Worm (Caenorhabditis elegans) whole organism, mixed stage, embryonic: ENCODE measurements around the gene srg-6.

ENCODE experiments used
- bed-3 ChIP-seq: fragments of 200-800 bp; sonication (Bioruptor generic); optimal IDR thresholded peaks from 3 replicates; lab custom pipeline; 2018; ENCODE audit warnings: mild to moderate bottlenecking, missing genetic modification characterization, moderate library complexity, missing compliant biosample characterization
- blmp-1 ChIP-seq: fragments of 150-350 bp; optimal IDR thresholded peaks from 2 replicates; lab custom pipeline; 2014; ENCODE audit warnings: missing biosample characterization, missing genetic modification characterization
- ceh-39 ChIP-seq: fragments of 150-350 bp; optimal IDR thresholded peaks from 2 replicates; lab custom pipeline; 2014; ENCODE audit warnings: missing biosample characterization, missing genetic modification characterization
- ceh-43 ChIP-seq: fragments of 200-800 bp; sonication (Bioruptor generic); optimal IDR thresholded peaks from 2 replicates; lab custom pipeline; 2018; ENCODE audit warnings: mild to moderate bottlenecking, missing genetic modification characterization, moderate library complexity, missing compliant biosample characterization
- ceh-83 ChIP-seq: fragments of 200-800 bp; sonication (Bioruptor generic); optimal IDR thresholded peaks from 2 replicates; lab custom pipeline; 2018; ENCODE audit warnings: mild to moderate bottlenecking, missing genetic modification characterization, missing compliant biosample characterization
- ces-1 ChIP-seq: fragments of 150-350 bp; optimal IDR thresholded peaks from 2 replicates; lab custom pipeline; 2014; ENCODE audit warnings: missing biosample characterization, missing genetic modification reagents, missing genetic modification characterization
- cnd-1 ChIP-seq: fragments of 200-800 bp; sonication (Bioruptor generic); optimal IDR thresholded peaks from 2 replicates; lab custom pipeline; 2018; ENCODE audit warnings: mild to moderate bottlenecking, missing genetic modification characterization, missing compliant biosample characterization
- elt-3 ChIP-seq: fragments of 150-350 bp; optimal IDR thresholded peaks from 2 replicates; lab custom pipeline; 2014; ENCODE audit warnings: missing biosample characterization, missing genetic modification characterization
- flh-1 ChIP-seq: fragments of 200-800 bp; sonication (Bioruptor generic); optimal IDR thresholded peaks from 2 replicates; lab custom pipeline; 2018; ENCODE audit warnings: mild to moderate bottlenecking, missing genetic modification characterization, moderate library complexity, missing compliant biosample characterization
- hlh-1 ChIP-seq: fragments of 150-350 bp; optimal IDR thresholded peaks from 2 replicates; lab custom pipeline; 2014; ENCODE audit warnings: missing biosample characterization, missing genetic modification reagents, missing genetic modification characterization
- lin-13 ChIP-seq: fragments of 150-350 bp; optimal IDR thresholded peaks from 2 replicates; lab custom pipeline; 2014; ENCODE audit warnings: missing biosample characterization, missing genetic modification characterization
- lin-32 ChIP-seq: fragments of 200-800 bp; sonication (Bioruptor generic); optimal IDR thresholded peaks from 2 replicates; lab custom pipeline; 2018; ENCODE audit warnings: mild to moderate bottlenecking, missing genetic modification characterization, missing compliant biosample characterization
- lsy-2 ChIP-seq: fragments of 150-350 bp; optimal IDR thresholded peaks from 2 replicates; lab custom pipeline; 2014; ENCODE audit warnings: missing biosample characterization, missing genetic modification characterization
- mab-5 ChIP-seq: fragments of 150-350 bp; optimal IDR thresholded peaks from 2 replicates; lab custom pipeline; 2014; ENCODE audit warnings: missing biosample characterization, missing genetic modification characterization
- mep-1 ChIP-seq: fragments of 150-350 bp; optimal IDR thresholded peaks from 2 replicates; lab custom pipeline; 2017; ENCODE audit warnings: missing biosample characterization, missing genetic modification reagents, missing genetic modification characterization, inconsistent platforms
- nhr-2 ChIP-seq: fragments of 150-350 bp; optimal IDR thresholded peaks from 2 replicates; lab custom pipeline; 2014; ENCODE audit warnings: missing biosample characterization, missing genetic modification characterization
- nhr-28 ChIP-seq: fragments of 150-350 bp; optimal IDR thresholded peaks from 2 replicates; lab custom pipeline; 2014; ENCODE audit warnings: missing biosample characterization, missing genetic modification characterization
- pha-4 ChIP-seq: fragments of 150-350 bp; optimal IDR thresholded peaks from 2 replicates; lab custom pipeline; 2018; ENCODE audit warnings: missing biosample characterization, missing genetic modification reagents, missing genetic modification characterization
- sem-2 ChIP-seq: fragments of 200-800 bp; sonication (Bioruptor generic); optimal IDR thresholded peaks from 2 replicates; lab custom pipeline; 2018; ENCODE audit warnings: mild to moderate bottlenecking, missing genetic modification characterization, missing compliant biosample characterization
- snpc-4 ChIP-seq: fragments of 150-350 bp; optimal IDR thresholded peaks from 2 replicates; lab custom pipeline; 2014; ENCODE audit warnings: missing biosample characterization, missing genetic modification characterization
- sptf-1 ChIP-seq: sonication (generic microtip); optimal IDR thresholded peaks from 2 replicates; lab custom pipeline; 2017; ENCODE audit warnings: mild to moderate bottlenecking, missing genetic modification characterization, moderate library complexity, missing compliant biosample characterization
- tbx-8 ChIP-seq: fragments of 200-800 bp; sonication (Bioruptor generic); optimal IDR thresholded peaks from 2 replicates; lab custom pipeline; 2018; ENCODE audit warnings: mild to moderate bottlenecking, missing genetic modification characterization, moderate library complexity, missing compliant biosample characterization
- unc-39 ChIP-seq: fragments of 150-350 bp; optimal IDR thresholded peaks from 2 replicates; lab custom pipeline; 2014; ENCODE audit warnings: missing biosample characterization, missing genetic modification characterization
- unc-62 ChIP-seq: fragments of 150-350 bp; optimal IDR thresholded peaks from 2 replicates; lab custom pipeline; 2014; ENCODE audit warnings: missing biosample characterization, missing genetic modification reagents, missing genetic modification characterization
- ztf-11 ChIP-seq: fragments of 150-350 bp; optimal IDR thresholded peaks from 2 replicates; lab custom pipeline; 2014; ENCODE audit warnings: missing biosample characterization, missing genetic modification characterization

The srg-6 gene

ce11 chrIII:6278301-6278827 lies 12.6 kb upstream of the srg-6 start, which contains the start of gene C18F10.7:
C18F10.7 (minus strand) TSS chrIII:6278351.
- TF ChIP-seq pha-4, result peak; percentile 48
- TF ChIP-seq unc-62 (GFP tag; lab: Kevin White, UChicago), result no peak
- no peak for TF ChIP-seq sptf-1 (tag; lab: Kevin White, UChicago)
- peak; percentile 51 for TF ChIP-seq ces-1 (GFP tag; lab: Kevin White, UChicago)
- TF ChIP-seq lin-13 (tag; lab: Kevin White, UChicago), result peak; percentile 21
- TF ChIP-seq mep-1 (tag; lab: Kevin White, UChicago), result peak; percentile 45

- no peak for TF ChIP-seq flh-1 (GFP tag; lab: Kevin White, UChicago)
- TF ChIP-seq elt-3 (tag; lab: Kevin White, UChicago), result no peak
Observed at ce11 chrIII:6272868-6273267, 7.1 kb upstream of the srg-6 start, which contains the start of gene C18F10.2. C18F10.2 (plus strand) TSS chrIII:6273168.

- no peak for TF ChIP-seq ceh-83 (GFP tag; lab: Kevin White, UChicago)
Observed at ce11 chrIII:6270277-6270676, 4.5 kb upstream of the srg-6 start, which contains the start of gene srg-3. srg-3 (minus strand) TSS chrIII:6270377.

ce11 chrIII:6268061-6268460 lies 2.2 kb upstream of the srg-6 start, which contains the start of gene srg-7:
srg-7 (minus strand) TSS chrIII:6268161.
- no peak for TF ChIP-seq ces-1 (GFP tag; lab: Kevin White, UChicago)

ce11 chrIII:6264447-6264846 lies 1.4 kb downstream of the srg-6 start, which contains the start of gene srg-5:
srg-5 (minus strand) TSS chrIII:6264547.
- TF ChIP-seq flh-1 (GFP tag; lab: Kevin White, UChicago) (no peak), ces-1 (GFP tag; lab: Kevin White, UChicago) (no peak), cnd-1 (no peak), lsy-2 (no peak), ceh-83 (GFP tag; lab: Kevin White, UChicago) (no peak), mep-1 (tag; lab: Kevin White, UChicago) (no peak), lin-13 (tag; lab: Kevin White, UChicago) (no peak)

ce11 chrIII:6261985-6262384 lies 3.8 kb downstream of the srg-6 start, which contains the start of gene srg-4:
srg-4 (minus strand) TSS chrIII:6262085.
- TF ChIP-seq lsy-2, result no peak
- TF ChIP-seq unc-39 (tag; lab: Kevin White, UChicago), result no peak
- no peak for TF ChIP-seq bed-3 (GFP tag; lab: Kevin White, UChicago)
- no peak for TF ChIP-seq flh-1 (GFP tag; lab: Kevin White, UChicago)
- no peak for TF ChIP-seq ceh-39 (tag; lab: Kevin White, UChicago)
- no peak for TF ChIP-seq mab-5 (tag; lab: Kevin White, UChicago)
- no peak for TF ChIP-seq elt-3 (tag; lab: Kevin White, UChicago)
- no peak for TF ChIP-seq hlh-1
- TF ChIP-seq tbx-8 (GFP tag; lab: Kevin White, UChicago), result no peak
- no peak for TF ChIP-seq pha-4
- TF ChIP-seq nhr-28 (tag; lab: Kevin White, UChicago), result no peak
- TF ChIP-seq blmp-1, result no peak
- TF ChIP-seq lin-32 (GFP tag; lab: Kevin White, UChicago), result no peak
- TF ChIP-seq ceh-43 (GFP tag; lab: Kevin White, UChicago), result no peak
- TF ChIP-seq sem-2 (GFP tag; lab: Kevin White, UChicago), result no peak
- TF ChIP-seq nhr-2 (tag; lab: Kevin White, UChicago), result no peak

ce11 chrIII:6260115-6260514 lies 5.7 kb downstream of the srg-6 start, which contains the start of gene srg-2:
srg-2 (minus strand) TSS chrIII:6260215.
- no peak for TF ChIP-seq ztf-11
- TF ChIP-seq lsy-2, result no peak
- no peak for TF ChIP-seq snpc-4 (tag; lab: Kevin White, UChicago)
- TF ChIP-seq cnd-1, result no peak
- no peak for TF ChIP-seq mep-1 (tag; lab: Kevin White, UChicago)
- no peak for TF ChIP-seq ceh-39 (tag; lab: Kevin White, UChicago)

- TF ChIP-seq mep-1 (tag; lab: Kevin White, UChicago), result no peak
- TF ChIP-seq pha-4, result no peak
Observed at ce11 chrIII:6258262-6258661, 7.5 kb downstream of the srg-6 start, which contains the start of gene srg-1. srg-1 (minus strand) TSS chrIII:6258362.
